Worm (Caenorhabditis elegans) whole organism, early embryonic: Measurements from ENCODE around the gene col-160.

ENCODE experiments used
- B0310.2 ChIP-seq: sonication (generic microtip); optimal IDR thresholded peaks from 2 replicates; lab custom pipeline; 2016; ENCODE audit warnings: mild to moderate bottlenecking, missing genetic modification characterization, missing compliant biosample characterization
- F13C5.2 ChIP-seq: sonication (generic microtip); optimal IDR thresholded peaks from 2 replicates; lab custom pipeline; 2017; ENCODE audit warnings: mild to moderate bottlenecking, missing genetic modification characterization, inconsistent platforms, missing compliant biosample characterization
- aly-1 ChIP-seq: sonication (generic microtip); optimal IDR thresholded peaks from 2 replicates; lab custom pipeline; 2016; ENCODE audit warnings: missing genetic modification characterization, missing compliant biosample characterization
- ama-1 ChIP-seq: fragments of 150-350 bp; optimal IDR thresholded peaks from 2 replicates; lab custom pipeline; 2014
- ceh-13 ChIP-seq: fragments of 200-800 bp; sonication (Bioruptor generic); optimal IDR thresholded peaks from 2 replicates; lab custom pipeline; 2018; ENCODE audit warnings: mild to moderate bottlenecking, missing genetic modification characterization, missing compliant biosample characterization
- ceh-36 ChIP-seq: sonication (generic microtip); optimal IDR thresholded peaks from 2 replicates; lab custom pipeline; 2016; ENCODE audit warnings: missing genetic modification characterization, inconsistent platforms, missing compliant biosample characterization
- ets-7 ChIP-seq: sonication (generic microtip); optimal IDR thresholded peaks from 2 replicates; lab custom pipeline; 2016; ENCODE audit warnings: missing genotype, missing genetic modification characterization, missing compliant biosample characterization
- flt-1 ChIP-seq: fragments of 200-800 bp; sonication (Bioruptor generic); IDR thresholded peaks from 2 replicates; pipeline ENCODE4 v1.3.6; 2022; ENCODE audit warnings: missing genetic modification characterization, missing compliant biosample characterization
- hmbx-1 ChIP-seq: sonication (generic microtip); optimal IDR thresholded peaks from 2 replicates; lab custom pipeline; 2016; ENCODE audit warnings: mild to moderate bottlenecking, missing genetic modification characterization, missing compliant biosample characterization
- hmg-4 ChIP-seq: fragments of 200-800 bp; sonication (Bioruptor generic); optimal IDR thresholded peaks from 2 replicates; lab custom pipeline; 2018; ENCODE audit warnings: mild to moderate bottlenecking, missing genetic modification characterization, missing compliant biosample characterization
- hnd-1 ChIP-seq: sonication (generic microtip); optimal IDR thresholded peaks from 2 replicates; lab custom pipeline; 2016; ENCODE audit warnings: missing genetic modification characterization, missing compliant biosample characterization
- pes-1 ChIP-seq: fragments of 200-800 bp; sonication (Bioruptor generic); IDR thresholded peaks from 2 replicates; pipeline ENCODE4 v1.3.6; 2022; ENCODE audit warnings: missing genetic modification reagents, missing genetic modification characterization, missing compliant biosample characterization
- scrt-1 ChIP-seq: fragments of 200-800 bp; sonication (Bioruptor generic); IDR thresholded peaks from 2 replicates; pipeline ENCODE4 v1.3.6; 2022; ENCODE audit warnings: missing genetic modification characterization, missing compliant biosample characterization
- sea-1 ChIP-seq: fragments of 200-800 bp; sonication (Bioruptor generic); conservative IDR thresholded peaks from 2 replicates; pipeline ENCODE4 v1.3.6; 2022; ENCODE audit warnings: missing genetic modification characterization, missing compliant biosample characterization
- tbx-11 ChIP-seq: fragments of 200-800 bp; sonication (Bioruptor generic); IDR thresholded peaks from 2 replicates; pipeline ENCODE4 v1.3.6; 2022; ENCODE audit warnings: missing genetic modification characterization, missing compliant biosample characterization
- tbx-37 ChIP-seq: fragments of 200-800 bp; sonication (Bioruptor generic); conservative IDR thresholded peaks from 2 replicates; pipeline ENCODE4 v1.3.6; 2022; ENCODE audit warnings: missing genetic modification reagents, missing genetic modification characterization, missing compliant biosample characterization
- tra-4 ChIP-seq: sonication (generic microtip); optimal IDR thresholded peaks from 2 replicates; lab custom pipeline; 2017; ENCODE audit warnings: missing genetic modification characterization, missing compliant biosample characterization

Gene col-160

ce11 chrV:13212584-13212983 lies 10.6 kb upstream of the col-160 start:
- no peak for TF ChIP-seq ceh-36
- no peak for TF ChIP-seq tra-4 (tag; lab: Kevin White, UChicago)
- TF ChIP-seq pes-1 (GFP tag; lab: Robert Waterston, UW) = no peak
- TF ChIP-seq tbx-11 (GFP tag; lab: Robert Waterston, UW) = no peak
- no peak for TF ChIP-seq hmg-4
- TF ChIP-seq sea-1 = no peak
- TF ChIP-seq hnd-1 (tag; lab: Kevin White, UChicago) = no peak
- no peak for TF ChIP-seq ama-1 (lab: Kevin White, UChicago)
- TF ChIP-seq scrt-1 (GFP tag; lab: Robert Waterston, UW) = no peak
- TF ChIP-seq hmbx-1 (tag; lab: Kevin White, UChicago) = no peak
- no peak for TF ChIP-seq ets-7

ce11 chrV:13209567-13209966 lies 7.6 kb upstream of the col-160 start, which contains the start of gene F57B1.6:
Gene F57B1.6, plus strand, starts transcription at chrV:13209645.
- TF ChIP-seq hmg-4 (no peak), ceh-13 (GFP tag; lab: Kevin White, UChicago) (no peak), hmbx-1 (tag; lab: Kevin White, UChicago) (no peak), ets-7 (no peak), flt-1 (GFP tag; lab: Robert Waterston, UW) (no peak), ama-1 (lab: Kevin White, UChicago) (no peak), hnd-1 (tag; lab: Kevin White, UChicago) (no peak), scrt-1 (GFP tag; lab: Robert Waterston, UW) (no peak), sea-1 (no peak), tra-4 (tag; lab: Kevin White, UChicago) (no peak)

- TF ChIP-seq B0310.2 (tag; lab: Kevin White, UChicago) = no peak
- TF ChIP-seq hmbx-1 (tag; lab: Kevin White, UChicago) = no peak
- no peak for TF ChIP-seq hmg-4
- no peak for TF ChIP-seq tbx-11 (GFP tag; lab: Robert Waterston, UW)
- TF ChIP-seq ets-7 = no peak
- TF ChIP-seq F13C5.2 (tag; lab: Kevin White, UChicago) = no peak
- TF ChIP-seq scrt-1 (GFP tag; lab: Robert Waterston, UW) = no peak
- no peak for TF ChIP-seq sea-1
- no peak for TF ChIP-seq ceh-13 (GFP tag; lab: Kevin White, UChicago)
- TF ChIP-seq ceh-36 = no peak
- TF ChIP-seq ama-1 (lab: Kevin White, UChicago) = no peak
- TF ChIP-seq aly-1 (tag; lab: Kevin White, UChicago) = no peak
These were observed 5.4 kb upstream of the col-160 start, which contains the start of gene F57B1.5 for ce11 chrV:13207426-13207825. Gene F57B1.5, plus strand, starts transcription at chrV:13207726.

ce11 chrV:13206514-13206913 lies 4.5 kb upstream of the col-160 start:
- TF ChIP-seq tbx-37 (no peak), tra-4 (tag; lab: Kevin White, UChicago) (no peak), F13C5.2 (tag; lab: Kevin White, UChicago) (no peak), tbx-11 (GFP tag; lab: Robert Waterston, UW) (no peak), hnd-1 (tag; lab: Kevin White, UChicago) (no peak), sea-1 (no peak), ama-1 (lab: Kevin White, UChicago) (no peak), hmg-4 (no peak), flt-1 (GFP tag; lab: Robert Waterston, UW) (no peak), scrt-1 (GFP tag; lab: Robert Waterston, UW) (no peak), B0310.2 (tag; lab: Kevin White, UChicago) (no peak), hmbx-1 (tag; lab: Kevin White, UChicago) (no peak), ceh-13 (GFP tag; lab: Kevin White, UChicago) (no peak), ceh-36 (no peak), ets-7 (no peak)

- TF ChIP-seq scrt-1 (GFP tag; lab: Robert Waterston, UW) (no peak), hmbx-1 (tag; lab: Kevin White, UChicago) (no peak), sea-1 (no peak), ceh-36 (no peak), flt-1 (GFP tag; lab: Robert Waterston, UW) (no peak)
These were observed 1.4 kb downstream of the col-160 start for ce11 chrV:13200609-13201008.

- TF ChIP-seq ama-1 (lab: Kevin White, UChicago) = no peak
- TF ChIP-seq ets-7 = no peak
- no peak for TF ChIP-seq hmbx-1 (tag; lab: Kevin White, UChicago)
- TF ChIP-seq flt-1 (GFP tag; lab: Robert Waterston, UW) = no peak
- TF ChIP-seq tbx-11 (GFP tag; lab: Robert Waterston, UW) = no peak
- no peak for TF ChIP-seq pes-1 (GFP tag; lab: Robert Waterston, UW)
- TF ChIP-seq sea-1 = no peak
- no peak for TF ChIP-seq F13C5.2 (tag; lab: Kevin White, UChicago)
- TF ChIP-seq ceh-13 (GFP tag; lab: Kevin White, UChicago) = no peak
- TF ChIP-seq ceh-36 = no peak
- TF ChIP-seq tbx-37 = no peak
- TF ChIP-seq B0310.2 (tag; lab: Kevin White, UChicago) = no peak
- no peak for TF ChIP-seq hnd-1 (tag; lab: Kevin White, UChicago)
- no peak for TF ChIP-seq aly-1 (tag; lab: Kevin White, UChicago)
These were observed 4.2 kb downstream of the col-160 start, which contains the start of gene F57B1.9 for ce11 chrV:13197823-13198222. Gene F57B1.9, minus strand, starts transcription at chrV:13197923.

- no peak for TF ChIP-seq hmbx-1 (tag; lab: Kevin White, UChicago)
- TF ChIP-seq ceh-13 (GFP tag; lab: Kevin White, UChicago) = no peak
- TF ChIP-seq tbx-37 = no peak
- no peak for TF ChIP-seq aly-1 (tag; lab: Kevin White, UChicago)
- no peak for TF ChIP-seq sea-1
- no peak for TF ChIP-seq tra-4 (tag; lab: Kevin White, UChicago)
- TF ChIP-seq flt-1 (GFP tag; lab: Robert Waterston, UW) = no peak
- no peak for TF ChIP-seq ama-1 (lab: Kevin White, UChicago)
- TF ChIP-seq ets-7 = no peak
- TF ChIP-seq hnd-1 (tag; lab: Kevin White, UChicago) = no peak
- TF ChIP-seq ceh-36 = no peak
- no peak for TF ChIP-seq B0310.2 (tag; lab: Kevin White, UChicago)
- TF ChIP-seq tbx-11 (GFP tag; lab: Robert Waterston, UW) = no peak
- TF ChIP-seq pes-1 (GFP tag; lab: Robert Waterston, UW) = no peak
- no peak for TF ChIP-seq hmg-4
- TF ChIP-seq F13C5.2 (tag; lab: Kevin White, UChicago) = no peak
- no peak for TF ChIP-seq scrt-1 (GFP tag; lab: Robert Waterston, UW)
These were observed 6.4 kb downstream of the col-160 start, which contains the start of gene F57B1.1 for ce11 chrV:13195548-13195947. Gene F57B1.1, minus strand, starts transcription at chrV:13195648.
